Worm (Caenorhabditis elegans) whole organism, midembryonic: ENCODE measurements around the gene ufbp-1.

ENCODE experiments used
- cog-1 ChIP-seq: sonication (generic microtip); optimal IDR thresholded peaks from 2 replicates; lab custom pipeline; 2016; ENCODE audit warnings: missing genetic modification characterization, missing compliant biosample characterization
- ztf-23 ChIP-seq: fragments of 200-800 bp; sonication (Bioruptor generic); IDR thresholded peaks from 2 replicates; pipeline ENCODE4 v1.3.6; 2022; ENCODE audit warnings: missing genetic modification reagents, missing genetic modification characterization, missing compliant biosample characterization

ce11 chrIII:8450494-8450893, 7.1 kb upstream of the ufbp-1 start:
- TF ChIP-seq ztf-23 (GFP tag; lab: Robert Waterston, UW) (no peak), cog-1 (tag; lab: Kevin White, UChicago) (no peak)
